Worm (Caenorhabditis elegans) whole organism, L4 larva: ENCODE measurements around the gene gst-35.

Experiments
- F26F4.8 ChIP-seq: fragments of 200-800 bp; sonication (Bioruptor generic); conservative IDR thresholded peaks from 2 replicates; pipeline ENCODE4 v1.3.6; 2022; ENCODE audit warnings: missing genetic modification characterization, missing compliant biosample characterization
- T26A8.4 ChIP-seq: fragments of 200-800 bp; sonication (Bioruptor generic); IDR thresholded peaks from 2 replicates; pipeline ENCODE4 v1.3.6; 2022; ENCODE audit warnings: missing genetic modification characterization, missing compliant biosample characterization
- Y105C5A.15 ChIP-seq: fragments of 200-800 bp; sonication (Bioruptor generic); IDR thresholded peaks from 2 replicates; pipeline ENCODE4 v1.3.6; 2022; ENCODE audit warnings: missing genetic modification characterization, missing compliant biosample characterization
- Y75B8A.6 ChIP-seq: fragments of 200-800 bp; sonication (Bioruptor generic); IDR thresholded peaks from 2 replicates; pipeline ENCODE4 v1.3.6; 2022; ENCODE audit warnings: missing genetic modification reagents, missing genetic modification characterization, missing compliant biosample characterization
- aly-2 ChIP-seq: sonication (generic microtip); optimal IDR thresholded peaks from 2 replicates; lab custom pipeline; 2018; ENCODE audit warnings: missing biosample characterization, missing genetic modification characterization
- ceh-44 ChIP-seq: fragments of 200-800 bp; sonication (Bioruptor generic); IDR thresholded peaks from 2 replicates; pipeline ENCODE4 v1.3.6; 2022; ENCODE audit warnings: missing genetic modification reagents, missing genetic modification characterization, missing compliant biosample characterization
- ceh-82 ChIP-seq: sonication (generic microtip); optimal IDR thresholded peaks from 2 replicates; lab custom pipeline; 2017; ENCODE audit warnings: missing biosample characterization, missing genetic modification characterization
- ces-1 ChIP-seq: fragments of 150-350 bp; sonication (generic microtip); optimal IDR thresholded peaks from 4 replicates; lab custom pipeline; 2014; ENCODE audit warnings: missing biosample characterization, missing genetic modification reagents, missing genetic modification characterization
- cey-2 ChIP-seq: sonication (generic microtip); optimal IDR thresholded peaks from 3 replicates; lab custom pipeline; 2017; ENCODE audit warnings: missing genetic modification characterization, mild to moderate bottlenecking, missing compliant biosample characterization, antibody characterized with exemption, borderline replicate concordance; ENCODE audit not compliant: insufficient read depth
- daf-16 ChIP-seq, 3 experiments: sonication (generic microtip); optimal IDR thresholded peaks; 2 replicates each; lab custom pipeline; 2016 to 2017; ENCODE audit warnings: missing genetic modification characterization in 3 of 3, missing genetic modification reagents in 3 of 3, mild to moderate bottlenecking in 2 of 3, missing compliant biosample characterization in 2 of 3, missing biosample characterization in 1 of 3, moderate library complexity in 1 of 3
- daf-8 ChIP-seq: fragments of 200-800 bp; sonication (Bioruptor generic); IDR thresholded peaks from 2 replicates; pipeline ENCODE4 v1.3.6; 2022; ENCODE audit warnings: missing genetic modification characterization, missing compliant biosample characterization
- dmd-8 ChIP-seq: fragments of 200-800 bp; sonication (Bioruptor generic); IDR thresholded peaks from 2 replicates; pipeline ENCODE4 v1.3.6; 2022; ENCODE audit warnings: missing genetic modification characterization, missing compliant biosample characterization
- dmd-9 ChIP-seq: fragments of 200-800 bp; sonication (Bioruptor generic); IDR thresholded peaks from 2 replicates; pipeline ENCODE4 v1.3.6; 2022; ENCODE audit warnings: missing genetic modification reagents, missing genetic modification characterization, missing compliant biosample characterization
- dve-1 ChIP-seq: sonication (generic microtip); optimal IDR thresholded peaks from 2 replicates; lab custom pipeline; 2017; ENCODE audit warnings: antibody characterized with exemption, mild to moderate bottlenecking, missing genetic modification characterization, missing compliant biosample characterization; ENCODE audit not compliant: insufficient read depth
- egl-27 ChIP-seq: sonication (generic microtip); optimal IDR thresholded peaks from 3 replicates; lab custom pipeline; 2017; ENCODE audit warnings: missing biosample characterization, missing genetic modification reagents, missing genetic modification characterization
- egl-43 ChIP-seq: fragments of 200-800 bp; sonication (Bioruptor generic); IDR thresholded peaks from 2 replicates; pipeline ENCODE4 v1.3.6; 2022; ENCODE audit warnings: missing genetic modification reagents, missing genetic modification characterization, missing compliant biosample characterization
- fkh-10 ChIP-seq: fragments of 150-350 bp; optimal IDR thresholded peaks from 2 replicates; lab custom pipeline; 2014; ENCODE audit warnings: missing biosample characterization, missing genetic modification reagents, missing genetic modification characterization
- gei-8 ChIP-seq: fragments of 200-800 bp; sonication (Bioruptor generic); optimal IDR thresholded peaks from 2 replicates; lab custom pipeline; 2018; ENCODE audit warnings: mild to moderate bottlenecking, missing genetic modification characterization, missing compliant biosample characterization
- hlh-30 ChIP-seq: sonication (generic microtip); optimal IDR thresholded peaks from 2 replicates; lab custom pipeline; 2017; ENCODE audit warnings: antibody characterized with exemption, mild to moderate bottlenecking, missing genetic modification characterization, missing compliant biosample characterization; ENCODE audit not compliant: insufficient read depth
- hmg-1.1 ChIP-seq: fragments of 200-800 bp; sonication (Bioruptor generic); IDR thresholded peaks from 2 replicates; pipeline ENCODE4 v1.3.6; 2022; ENCODE audit warnings: missing genetic modification reagents, missing genetic modification characterization, missing compliant biosample characterization
- lin-29 ChIP-seq: fragments of 200-800 bp; sonication (Bioruptor generic); IDR thresholded peaks from 2 replicates; pipeline ENCODE4 v1.3.6; 2022; ENCODE audit warnings: missing genetic modification reagents, missing genetic modification characterization, missing compliant biosample characterization
- lir-3 ChIP-seq: sonication (generic microtip); optimal IDR thresholded peaks from 2 replicates; lab custom pipeline; 2016; ENCODE audit warnings: mild to moderate bottlenecking, missing genetic modification characterization, missing compliant biosample characterization
- lsy-2 ChIP-seq, 2 experiments: fragments of 150-350 bp in 1 of 2; sonication (generic microtip) in 1 of 2; optimal IDR thresholded peaks; 2 replicates each; lab custom pipeline; 2014 to 2017; ENCODE audit warnings: missing biosample characterization in 2 of 2, missing genetic modification characterization in 2 of 2
- madf-5 ChIP-seq, 2 experiments: fragments of 200-800 bp; sonication (Bioruptor generic); IDR thresholded peaks; 2 replicates each; pipeline ENCODE4 v1.3.6; 2022; ENCODE audit warnings: missing compliant biosample characterization in 2 of 2, missing genetic modification characterization in 2 of 2
- madf-9 ChIP-seq: fragments of 200-800 bp; sonication (Bioruptor generic); conservative IDR thresholded peaks from 2 replicates; pipeline ENCODE4 v1.3.6; 2022; ENCODE audit warnings: missing genetic modification reagents, missing genetic modification characterization, missing compliant biosample characterization
- mdt-29 ChIP-seq: fragments of 200-800 bp; sonication (Bioruptor generic); IDR thresholded peaks from 2 replicates; pipeline ENCODE4 v1.3.6; 2022; ENCODE audit warnings: missing genetic modification reagents, missing genetic modification characterization, missing compliant biosample characterization
- nhr-10 ChIP-seq: fragments of 150-350 bp; optimal IDR thresholded peaks from 2 replicates; lab custom pipeline; 2014; ENCODE audit warnings: missing biosample characterization, missing genetic modification characterization
- nhr-102 ChIP-seq: sonication (generic microtip); optimal IDR thresholded peaks from 2 replicates; lab custom pipeline; 2016; ENCODE audit warnings: mild to moderate bottlenecking, missing genetic modification characterization, moderate library complexity, missing compliant biosample characterization
- nhr-111 ChIP-seq: fragments of 200-800 bp; sonication (Bioruptor generic); optimal IDR thresholded peaks from 2 replicates; lab custom pipeline; 2018; ENCODE audit warnings: mild to moderate bottlenecking, missing genetic modification characterization, missing compliant biosample characterization
- nhr-237 ChIP-seq: sonication (generic microtip); optimal IDR thresholded peaks from 2 replicates; lab custom pipeline; 2017; ENCODE audit warnings: missing biosample characterization, missing genetic modification characterization
- nhr-25 ChIP-seq: sonication (generic microtip); optimal IDR thresholded peaks from 2 replicates; lab custom pipeline; 2017; ENCODE audit warnings: missing genetic modification characterization, mild to moderate bottlenecking, missing compliant biosample characterization, antibody characterized with exemption, moderate library complexity, borderline replicate concordance; ENCODE audit not compliant: insufficient read depth
- nhr-28 ChIP-seq: fragments of 150-350 bp; optimal IDR thresholded peaks from 2 replicates; lab custom pipeline; 2014; ENCODE audit warnings: missing biosample characterization, missing genetic modification characterization
- nhr-42 ChIP-seq: fragments of 200-800 bp; sonication (Bioruptor generic); IDR thresholded peaks from 2 replicates; pipeline ENCODE4 v1.3.6; 2022; ENCODE audit warnings: missing genetic modification characterization, missing compliant biosample characterization
- nhr-6 ChIP-seq: fragments of 150-350 bp; optimal IDR thresholded peaks from 2 replicates; lab custom pipeline; 2014; ENCODE audit warnings: missing biosample characterization, missing genetic modification characterization
- sdz-12 ChIP-seq: fragments of 200-800 bp; sonication (Bioruptor generic); optimal IDR thresholded peaks from 2 replicates; lab custom pipeline; 2018; ENCODE audit warnings: mild to moderate bottlenecking, missing genetic modification characterization, missing compliant biosample characterization
- snpc-1.2 ChIP-seq: fragments of 200-800 bp; sonication (Bioruptor generic); IDR thresholded peaks from 2 replicates; pipeline ENCODE4 v1.3.6; 2022; ENCODE audit warnings: missing genetic modification reagents, missing genetic modification characterization, missing compliant biosample characterization
- snpc-4 ChIP-seq: fragments of 150-350 bp; optimal IDR thresholded peaks from 2 replicates; lab custom pipeline; 2014; ENCODE audit warnings: missing biosample characterization, missing genetic modification characterization
- spr-1 ChIP-seq: sonication (generic microtip); optimal IDR thresholded peaks from 2 replicates; lab custom pipeline; 2016; ENCODE audit warnings: mild to moderate bottlenecking, missing genetic modification characterization, missing compliant biosample characterization
- spr-3 ChIP-seq: fragments of 200-800 bp; sonication (Bioruptor generic); optimal IDR thresholded peaks from 2 replicates; lab custom pipeline; 2018; ENCODE audit warnings: mild to moderate bottlenecking, missing genetic modification characterization, missing compliant biosample characterization
- tag-97 ChIP-seq: fragments of 200-800 bp; sonication (Bioruptor generic); IDR thresholded peaks from 2 replicates; pipeline ENCODE4 v1.3.6; 2022; ENCODE audit warnings: missing genetic modification characterization, missing compliant biosample characterization
- unc-130 ChIP-seq: sonication (generic microtip); optimal IDR thresholded peaks from 2 replicates; lab custom pipeline; 2016; ENCODE audit warnings: missing genetic modification reagents, missing genetic modification characterization, missing compliant biosample characterization
- unc-39 ChIP-seq: sonication (generic microtip); optimal IDR thresholded peaks from 2 replicates; lab custom pipeline; 2017; ENCODE audit warnings: missing biosample characterization, missing genetic modification characterization
- unc-62 ChIP-seq, 3 experiments: fragments of 150-350 bp in 1 of 3; sonication (generic microtip); optimal IDR thresholded peaks in 2 of 3; peaks in 1 of 3; 1 replicate in 1 of 3; 2 replicates in 2 of 3; lab custom pipeline; 2014 to 2017; ENCODE audit warnings: missing biosample characterization in 3 of 3, missing genetic modification characterization in 3 of 3, missing genetic modification reagents in 3 of 3, missing genotype in 1 of 3
- vab-7 ChIP-seq: fragments of 200-800 bp; sonication (Bioruptor generic); IDR thresholded peaks from 2 replicates; pipeline ENCODE4 v1.3.6; 2022; ENCODE audit warnings: missing genetic modification reagents, missing genetic modification characterization, missing compliant biosample characterization
- zag-1 ChIP-seq: fragments of 150-350 bp; optimal IDR thresholded peaks from 2 replicates; lab custom pipeline; 2014; ENCODE audit warnings: missing biosample characterization, missing genetic modification characterization
- zfp-3 ChIP-seq: fragments of 200-800 bp; sonication (Bioruptor generic); conservative IDR thresholded peaks from 2 replicates; pipeline ENCODE4 v1.3.6; 2022; ENCODE audit warnings: missing genetic modification reagents, missing genetic modification characterization, missing compliant biosample characterization
- zip-11 ChIP-seq: fragments of 200-800 bp; sonication (Bioruptor generic); IDR thresholded peaks from 2 replicates; pipeline ENCODE4 v1.3.6; 2022; ENCODE audit warnings: missing genetic modification characterization, missing compliant biosample characterization
- zip-2 ChIP-seq: fragments of 150-350 bp; optimal IDR thresholded peaks from 2 replicates; lab custom pipeline; 2014; ENCODE audit warnings: missing biosample characterization, missing genetic modification characterization
- ztf-7 ChIP-seq: fragments of 150-350 bp; optimal IDR thresholded peaks from 2 replicates; lab custom pipeline; 2014; ENCODE audit warnings: missing biosample characterization, missing genetic modification characterization

Gene gst-35

ce11 chrII:15212260-15212914 is 27.2 kb upstream of the gst-35 start (continued):
- TF ChIP-seq dmd-8 (GFP tag; lab: Robert Waterston, UW) (no peak), unc-62 (GFP tag; optimal IDR thresholded peaks at IDR 0.05 in 1 of 2; lab: Kevin White, UChicago) (peak in 1 of 2 experiments; percentile 89), unc-62 (tag; optimal IDR thresholded peaks at IDR 0.05; lab: Kevin White, UChicago) (no peak), nhr-42 (GFP tag; lab: Robert Waterston, UW) (no peak; the same call in 1 of the 2 replicates), nhr-102 (no peak), egl-27 (no peak), zip-11 (GFP tag; lab: Robert Waterston, UW) (no peak), snpc-4 (tag; lab: Kevin White, UChicago) (no peak), lir-3 (tag; lab: Kevin White, UChicago) (no peak), nhr-10 (peak; percentile 56), madf-9 (GFP tag; lab: Robert Waterston, UW) (peak; percentile 32; the same call in 1 of the 2 replicates), nhr-111 (no peak), dve-1 (tag; lab: Kevin White, UChicago) (no peak), T26A8.4 (GFP tag; lab: Robert Waterston, UW) (no peak), zip-2 (tag; lab: Kevin White, UChicago) (no peak), tag-97 (GFP tag; lab: Robert Waterston, UW) (no peak), egl-43 (GFP tag; lab: Robert Waterston, UW) (no peak), madf-5 (GFP tag; IDR thresholded peaks at IDR 0.05; lab: Robert Waterston, UW) (no peak), ztf-7 (tag; lab: Kevin White, UChicago) (no peak), F26F4.8 (GFP tag; lab: Robert Waterston, UW) (no peak), hlh-30 (peak; percentile 71), Y105C5A.15 (GFP tag; lab: Robert Waterston, UW) (no peak), nhr-25 (tag; lab: Kevin White, UChicago) (peak; percentile 27), gei-8 (GFP tag; lab: Kevin White, UChicago) (no peak), spr-1 (tag; lab: Kevin White, UChicago) (no peak), zfp-3 (GFP tag; lab: Robert Waterston, UW) (no peak), Y75B8A.6 (GFP tag; lab: Robert Waterston, UW) (no peak), mdt-29 (GFP tag; lab: Robert Waterston, UW) (no peak), fkh-10 (GFP tag; lab: Kevin White, UChicago) (no peak), ceh-44 (GFP tag; lab: Robert Waterston, UW) (no peak), sdz-12 (GFP tag; lab: Kevin White, UChicago) (no peak), lin-29 (no peak), unc-39 (tag; lab: Kevin White, UChicago) (no peak), daf-8 (GFP tag; lab: Robert Waterston, UW) (no peak), unc-130 (GFP tag; lab: Kevin White, UChicago) (no peak), ces-1 (GFP tag; lab: Kevin White, UChicago) (no peak), dmd-9 (GFP tag; lab: Robert Waterston, UW) (no peak), nhr-237 (no peak), ceh-82 (tag; lab: Kevin White, UChicago) (no peak), zag-1 (tag; lab: Kevin White, UChicago) (no peak), vab-7 (GFP tag; lab: Robert Waterston, UW) (no peak), lsy-2 (tag; optimal IDR thresholded peaks at IDR 0.05; lab: Kevin White, UChicago) (peak in 1 of 2 experiments; percentile 19), hmg-1.1 (GFP tag; lab: Robert Waterston, UW) (no peak), aly-2 (tag; lab: Kevin White, UChicago) (no peak), nhr-28 (tag; lab: Kevin White, UChicago) (peak; percentile 61), nhr-6 (tag; lab: Kevin White, UChicago) (no peak), daf-16 (GFP tag; optimal IDR thresholded peaks at IDR 0.05; lab: Kevin White, UChicago) (no peak), daf-16 (tag; optimal IDR thresholded peaks at IDR 0.05; lab: Kevin White, UChicago) (no peak), spr-3 (GFP tag; lab: Kevin White, UChicago) (no peak), snpc-1.2 (no peak), cey-2 (tag; lab: Kevin White, UChicago) (no peak)
